Fruit fly (Drosophila melanogaster): Measurements from ENCODE around the gene Fancd2.

DNA sequence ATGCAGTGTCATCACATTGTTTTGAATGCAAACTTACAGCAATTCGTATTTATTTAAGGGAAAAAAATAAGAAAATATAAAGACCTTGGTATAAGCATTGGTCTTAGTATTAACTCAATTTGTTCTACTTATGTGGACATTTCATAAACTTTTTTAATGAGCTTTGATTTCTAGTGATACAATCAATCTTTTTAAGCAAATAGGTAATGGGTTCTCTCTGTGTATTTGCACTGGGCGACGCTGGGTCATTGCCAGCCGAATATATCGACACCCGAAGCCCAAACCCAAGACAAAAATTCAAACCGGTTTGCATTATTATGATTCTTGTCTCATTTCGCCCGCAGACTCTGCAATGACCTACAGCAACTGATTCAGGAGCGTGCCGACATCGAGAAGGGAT is 19.5 kb upstream of the Fancd2 start:
- TF ChIP-seq CG10348 (GFP tag; IDR thresholded peaks at IDR 0.05): no peak
- TF ChIP-seq CG15710 (tag; optimal IDR thresholded peaks at IDR 0.05): no peak
- no peak for TF ChIP-seq CG13204 (GFP tag; optimal IDR thresholded peaks at IDR 0.05)
- TF ChIP-seq EcR (GFP tag; optimal IDR thresholded peaks at IDR 0.05): peak; percentile 36
- no peak for TF ChIP-seq CG32121 (GFP tag; IDR thresholded peaks at IDR 0.05)
- TF ChIP-seq fd96Ca (GFP tag; IDR thresholded peaks at IDR 0.05): no peak
- TF ChIP-seq Snoo (tag; optimal IDR thresholded peaks at IDR 0.05): peak; percentile 6
- TF ChIP-seq CG34367 (tag; optimal IDR thresholded peaks at IDR 0.05): no peak
- no peak for TF ChIP-seq Pif1A (GFP tag; optimal IDR thresholded peaks at IDR 0.05)
- no peak for TF ChIP-seq rn (GFP tag; IDR thresholded peaks at IDR 0.05)

All from whole organism, pupa.